Fruit fly (Drosophila melanogaster) whole organism, embryonic: ENCODE results near the gene CG44405.

Experiments
- CG10209 ChIP-seq: fragments of 200-800 bp; sonication (Bioruptor generic); optimal IDR thresholded peaks from 3 replicates; lab custom pipeline; 2017; ENCODE audit warnings: missing biosample characterization, mild to moderate bottlenecking, missing genetic modification characterization, missing genetic modification reagents
- CG2129 ChIP-seq: fragments of 200-800 bp; sonication (Bioruptor generic); IDR thresholded peaks from 2 replicates; pipeline ENCODE4 v1.3.6; 2022; ENCODE audit warnings: missing biosample characterization, missing genetic modification characterization; ENCODE audit not compliant: partially characterized antibody
- CG6254 ChIP-seq: fragments of 200-800 bp; sonication (Bioruptor generic); optimal IDR thresholded peaks from 3 replicates; lab custom pipeline; 2017; ENCODE audit warnings: mild to moderate bottlenecking, missing biosample characterization, missing genetic modification reagents, missing genetic modification characterization
- Nf-YA ChIP-seq: fragments of 200-800 bp; sonication (Bioruptor generic); IDR thresholded peaks from 2 replicates; pipeline ENCODE4 v1.3.6; 2022; ENCODE audit warnings: missing biosample characterization, missing genetic modification characterization
- Six4 ChIP-seq: fragments of 200-800 bp; sonication (Bioruptor generic); optimal IDR thresholded peaks from 2 replicates; lab custom pipeline; 2016; ENCODE audit warnings: missing biosample characterization, missing genetic modification characterization
- kay ChIP-seq: fragments of 200-800 bp; sonication (Bioruptor generic); optimal IDR thresholded peaks from 2 replicates; lab custom pipeline; 2016; ENCODE audit warnings: missing biosample characterization, missing genetic modification characterization
- tgo ChIP-seq: fragments of 200-800 bp; sonication (Bioruptor generic); IDR thresholded peaks from 3 replicates; pipeline ENCODE4 v1.3.6; 2022; ENCODE audit warnings: missing biosample characterization, missing genetic modification characterization

DNA sequence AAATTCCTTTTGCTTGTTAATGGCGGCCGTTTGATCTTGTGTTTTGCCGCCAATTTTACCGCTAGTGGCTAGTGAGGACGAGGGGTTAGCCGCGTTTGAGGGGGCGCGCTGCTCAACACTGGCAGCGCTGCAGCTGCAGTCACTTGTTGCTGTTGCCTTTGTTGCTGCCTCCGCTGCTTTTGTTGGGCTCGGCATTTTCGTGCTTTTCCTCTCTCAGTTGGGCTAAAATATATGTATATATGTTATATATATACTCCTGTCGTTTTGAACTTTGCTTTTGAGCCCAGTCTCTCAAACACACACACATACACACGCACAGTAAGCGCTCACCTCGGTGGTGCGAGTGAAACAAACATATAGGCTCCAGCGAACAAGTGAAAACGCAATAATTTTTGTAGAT lies 17.3 kb downstream of the CG44405 start:
- TF ChIP-seq CG10209 (GFP tag; lab: Kevin White, UChicago) (no peak), tgo (GFP tag; lab: Robert Waterston, UW) (no peak), Six4 (no peak), CG2129 (no peak), kay (GFP tag; lab: Kevin White, UChicago) (no peak), CG6254 (no peak), Nf-YA (GFP tag; lab: Robert Waterston, UW) (no peak)
